Worm (Caenorhabditis elegans): ENCODE measurements around the gene gpx-6.

- TF ChIP-seq ama-1 (optimal IDR thresholded peaks at IDR 0.05) (no peak), ceh-36 (tag; optimal IDR thresholded peaks at IDR 0.05) (no peak), sea-1 (GFP tag; conservative IDR thresholded peaks at IDR 0.05) (0 out of 2 replicates have a peak, but pooled peaks have one; percentile 32), ets-7 (tag; optimal IDR thresholded peaks at IDR 0.05) (no peak), B0310.2 (tag; optimal IDR thresholded peaks at IDR 0.05) (no peak), aly-1 (tag; optimal IDR thresholded peaks at IDR 0.05) (no peak), ceh-13 (GFP tag; optimal IDR thresholded peaks at IDR 0.05) (no peak), hmg-4 (GFP tag; optimal IDR thresholded peaks at IDR 0.05) (no peak), hnd-1 (tag; optimal IDR thresholded peaks at IDR 0.05) (no peak), scrt-1 (GFP tag; IDR thresholded peaks at IDR 0.05) (no peak)
These were observed 32.3 kb upstream of the gpx-6 start for ce11 chrIV:8189667-8190066.
